Fruit fly (Drosophila melanogaster): ENCODE measurements around the gene Muc68D.

Gene Muc68D

dm6 chr3L:11774401-11774800 lies 2.4 kb upstream of the Muc68D start, which contains the start of gene Tim13:
TSS of gene Tim13 (minus strand) at chr3L:11774501.
- TF ChIP-seq fru (GFP tag; optimal IDR thresholded peaks at IDR 0.05) (no peak), br (GFP tag; optimal IDR thresholded peaks at IDR 0.05) (no peak), CrebA (GFP tag; optimal IDR thresholded peaks at IDR 0.05; ENCODE audit: borderline replicate concordance) (no peak), HLH106 (tag; optimal IDR thresholded peaks at IDR 0.05) (no peak), Sp1 (GFP tag; optimal IDR thresholded peaks at IDR 0.05) (no peak), h (GFP tag; optimal IDR thresholded peaks at IDR 0.05) (no peak)

- no peak for TF ChIP-seq GATAd (GFP tag; optimal IDR thresholded peaks at IDR 0.05)
- TF ChIP-seq ey (GFP tag; optimal IDR thresholded peaks at IDR 0.05) = no peak
- no peak for TF ChIP-seq Mio (GFP tag; optimal IDR thresholded peaks at IDR 0.05)
- TF ChIP-seq brk (GFP tag; optimal IDR thresholded peaks at IDR 0.05) = no peak
- TF ChIP-seq N (GFP tag; optimal IDR thresholded peaks at IDR 0.05) = no peak
- TF ChIP-seq jim (GFP tag; optimal IDR thresholded peaks at IDR 0.05) = no peak
- TF ChIP-seq sv (GFP tag; optimal IDR thresholded peaks at IDR 0.05) = no peak
- no peak for TF ChIP-seq CrebA (GFP tag; optimal IDR thresholded peaks at IDR 0.05; ENCODE audit: borderline replicate concordance)
- TF ChIP-seq woc (GFP tag; optimal IDR thresholded peaks at IDR 0.05) = no peak
Measured at dm6 chr3L:11773796-11774195, 1.8 kb upstream of the Muc68D start.

dm6 chr3L:11772608-11773017 lies 656 bp upstream of the Muc68D start:
- TF ChIP-seq Dif (GFP tag; optimal IDR thresholded peaks at IDR 0.05; ENCODE audit: partially characterized antibody) = peak; percentile 29
- TF ChIP-seq dl (GFP tag; optimal IDR thresholded peaks at IDR 0.05; ENCODE audit: insufficient read depth in 1 of 2, partially characterized antibody in 2 of 2) = peak in 1 of 2 experiments; percentile 8
- peak; percentile 34 for TF ChIP-seq Vsx2 (GFP tag; optimal IDR thresholded peaks at IDR 0.05; ENCODE audit: partially characterized antibody)
- TF ChIP-seq brk (GFP tag; optimal IDR thresholded peaks at IDR 0.05) = no peak
- TF ChIP-seq h (GFP tag; optimal IDR thresholded peaks at IDR 0.05) = peak; percentile 1

- TF ChIP-seq Mio (GFP tag; optimal IDR thresholded peaks at IDR 0.05) (no peak), Hr83 (GFP tag; optimal IDR thresholded peaks at IDR 0.05; ENCODE audit: poor library complexity, severe bottlenecking) (no peak), tai (GFP tag; optimal IDR thresholded peaks at IDR 0.05) (no peak), CG9705 (GFP tag; optimal IDR thresholded peaks at IDR 0.05) (no peak), dl (GFP tag; optimal IDR thresholded peaks at IDR 0.05; ENCODE audit: insufficient read depth in 1 of 2, partially characterized antibody in 2 of 2) (no peak)
Measured at dm6 chr3L:11766563-11766962, 5.4 kb downstream of the Muc68D start.

dm6 chr3L:11765695-11766232 lies 6.2 kb downstream of the Muc68D start, which contains the start of gene loaf:
TSS of gene loaf (minus strand) at chr3L:11766182.
- TF ChIP-seq Sp1 (GFP tag; optimal IDR thresholded peaks at IDR 0.05) = no peak
- no peak for TF ChIP-seq ey (GFP tag; optimal IDR thresholded peaks at IDR 0.05)
- TF ChIP-seq CG32264 (GFP tag; optimal IDR thresholded peaks at IDR 0.05) = no peak
- TF ChIP-seq fru (GFP tag; optimal IDR thresholded peaks at IDR 0.05) = no peak
- TF ChIP-seq h (GFP tag; optimal IDR thresholded peaks at IDR 0.05) = no peak
- TF ChIP-seq Dif (GFP tag; optimal IDR thresholded peaks at IDR 0.05; ENCODE audit: partially characterized antibody) = no peak
- no peak for TF ChIP-seq dsf (GFP tag; optimal IDR thresholded peaks at IDR 0.05; ENCODE audit: borderline replicate concordance)
- no peak for TF ChIP-seq N (GFP tag; optimal IDR thresholded peaks at IDR 0.05)
- no peak for TF ChIP-seq woc (GFP tag; optimal IDR thresholded peaks at IDR 0.05)
- no peak for TF ChIP-seq Vsx2 (GFP tag; optimal IDR thresholded peaks at IDR 0.05; ENCODE audit: partially characterized antibody)
- TF ChIP-seq HLH106 (tag; optimal IDR thresholded peaks at IDR 0.05) = no peak

DNA sequence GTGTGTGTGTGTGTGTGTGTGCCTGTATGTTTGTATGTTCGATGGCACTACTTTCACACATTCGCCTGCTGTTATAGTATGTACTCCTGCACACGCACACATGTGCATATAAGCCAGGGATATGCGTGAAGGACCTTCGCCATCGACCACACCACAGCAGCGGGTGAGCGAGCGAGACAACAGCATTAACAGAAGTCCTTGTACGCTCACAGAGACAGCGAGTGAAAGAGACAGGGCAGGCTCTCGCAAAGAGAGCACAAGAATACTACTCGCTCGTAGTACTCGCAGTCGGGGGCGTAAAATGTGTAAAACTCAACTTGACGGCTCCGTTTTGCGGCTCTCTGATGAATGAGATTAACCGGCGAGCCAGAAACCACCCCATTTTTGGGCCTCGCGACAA lies 7.0 kb downstream of the Muc68D start:
- TF ChIP-seq CG32264 (GFP tag; optimal IDR thresholded peaks at IDR 0.05) = no peak
- no peak for TF ChIP-seq Jra (GFP tag; optimal IDR thresholded peaks at IDR 0.05)
- no peak for TF ChIP-seq br (GFP tag; optimal IDR thresholded peaks at IDR 0.05)
- no peak for TF ChIP-seq Hr78 (GFP tag; optimal IDR thresholded peaks at IDR 0.05)
- peak; percentile 74 for TF ChIP-seq Dfd (GFP tag; optimal IDR thresholded peaks at IDR 0.05)
- no peak for TF ChIP-seq dsf (GFP tag; optimal IDR thresholded peaks at IDR 0.05; ENCODE audit: borderline replicate concordance)

DNA sequence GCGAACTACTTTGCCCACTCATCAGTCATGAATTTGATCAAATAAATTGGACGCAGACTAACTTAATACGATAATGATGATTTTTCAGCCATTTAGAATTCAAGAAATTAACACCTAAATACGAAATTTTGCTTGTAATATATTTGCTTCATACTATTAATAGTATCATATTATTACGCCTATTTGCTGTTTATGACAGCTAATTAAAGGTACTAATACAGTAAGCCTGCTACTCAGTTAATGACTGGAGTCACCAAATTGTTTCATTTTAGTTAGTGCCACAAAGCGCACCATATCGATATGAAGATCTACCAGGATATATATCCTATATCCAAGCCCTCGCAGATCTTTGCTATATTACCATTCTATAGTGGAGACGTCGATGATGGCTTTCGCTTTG lies 21.0 kb downstream of the Muc68D start, which contains the start of gene Gr68a:
Gene Gr68a (plus strand): TSS at position 301 of the 400 bp plus-strand sequence.
- TF ChIP-seq woc (GFP tag; optimal IDR thresholded peaks at IDR 0.05) = no peak
- no peak for TF ChIP-seq jim (GFP tag; optimal IDR thresholded peaks at IDR 0.05)
- TF ChIP-seq h (GFP tag; optimal IDR thresholded peaks at IDR 0.05) = no peak
- no peak for TF ChIP-seq usp (GFP tag; optimal IDR thresholded peaks at IDR 0.05)
- TF ChIP-seq foxo (GFP tag; optimal IDR thresholded peaks at IDR 0.05) = no peak
